Fruit fly (Drosophila melanogaster) whole organism, adult: ENCODE results near the gene ND-B18.
A peak's percentile ranks its signal among the peaks of the same experiment; 100 is the strongest.

Experiments used
- CG11617 ChIP-seq: fragments of 200-800 bp; sonication (Bioruptor generic); optimal IDR thresholded peaks from 2 replicates; lab custom pipeline; 2017; ENCODE audit warnings: mild to moderate bottlenecking, missing biosample characterization, missing genetic modification reagents, missing genetic modification characterization
- CG12768 ChIP-seq: fragments of 200-800 bp; sonication (Bioruptor generic); optimal IDR thresholded peaks from 2 replicates; lab custom pipeline; 2017; ENCODE audit warnings: missing biosample characterization, missing genetic modification characterization, mild to moderate bottlenecking, moderate library complexity, missing genetic modification reagents
- CG14711 ChIP-seq: fragments of 200-800 bp; sonication (Bioruptor generic); optimal IDR thresholded peaks from 2 replicates; lab custom pipeline; 2018; ENCODE audit warnings: missing biosample characterization, mild to moderate bottlenecking, missing genetic modification characterization, moderate library complexity
- CG7101 ChIP-seq: fragments of 200-800 bp; sonication (Bioruptor generic); optimal IDR thresholded peaks from 2 replicates; lab custom pipeline; 2018; ENCODE audit warnings: missing biosample characterization, mild to moderate bottlenecking, missing genetic modification characterization, moderate library complexity
- Crg-1 ChIP-seq: fragments of 200-800 bp; sonication (Bioruptor generic); optimal IDR thresholded peaks from 2 replicates; lab custom pipeline; 2016; ENCODE audit warnings: missing biosample characterization, missing genetic modification characterization
- Hr96 ChIP-seq: fragments of 200-800 bp; sonication (Bioruptor generic); optimal IDR thresholded peaks from 2 replicates; lab custom pipeline; 2016; ENCODE audit warnings: missing biosample characterization, missing genetic modification characterization
- bab1 ChIP-seq: fragments of 200-800 bp; sonication (Bioruptor generic); optimal IDR thresholded peaks from 3 replicates; lab custom pipeline; 2019; ENCODE audit warnings: missing biosample characterization, mild to moderate bottlenecking, missing genetic modification characterization, moderate library complexity
- cic ChIP-seq: fragments of 200-800 bp; sonication (Bioruptor generic); optimal IDR thresholded peaks from 2 replicates; lab custom pipeline; 2017; ENCODE audit warnings: missing biosample characterization, mild to moderate bottlenecking, missing genetic modification characterization, moderate library complexity
- ovo ChIP-seq: fragments of 200-800 bp; sonication (Bioruptor generic); optimal IDR thresholded peaks from 2 replicates; lab custom pipeline; 2016; ENCODE audit warnings: missing biosample characterization, missing genetic modification characterization
- tj ChIP-seq: fragments of 200-800 bp; sonication (Bioruptor generic); optimal IDR thresholded peaks from 3 replicates; lab custom pipeline; 2017; ENCODE audit warnings: missing biosample characterization, mild to moderate bottlenecking, missing genetic modification characterization, moderate library complexity
- toe ChIP-seq: fragments of 200-800 bp; sonication (Bioruptor generic); optimal IDR thresholded peaks from 2 replicates; lab custom pipeline; 2016; ENCODE audit warnings: missing biosample characterization, missing genetic modification characterization

- TF ChIP-seq Crg-1 (GFP tag; lab: Kevin White, UChicago) (peak; percentile 36), CG14711 (tag; lab: Kevin White, UChicago) (no peak), ovo (peak; percentile 49), Hr96 (GFP tag; lab: Kevin White, UChicago) (no peak), CG11617 (GFP tag; lab: Kevin White, UChicago) (no peak), CG12768 (GFP tag; lab: Kevin White, UChicago) (no peak), toe (GFP tag; lab: Kevin White, UChicago) (no peak), bab1 (GFP tag; lab: Kevin White, UChicago) (no peak), tj (GFP tag; lab: Kevin White, UChicago) (no peak), CG7101 (tag; lab: Kevin White, UChicago) (no peak), cic (GFP tag; lab: Kevin White, UChicago) (peak; percentile 13)
These were observed 20.4 kb upstream of the ND-B18 start for dm6 chrX:15043013-15043699.
